Fruit fly (Drosophila melanogaster) whole organism, embryonic: ENCODE results near the gene CG33269.

Experiments
- Ada2b ChIP-seq: fragments of 200-800 bp; sonication (Bioruptor generic); IDR thresholded peaks from 2 replicates; pipeline ENCODE4 v1.3.6; 2022; ENCODE audit warnings: missing biosample characterization, missing genetic modification characterization
- Awh ChIP-seq: fragments of 200-800 bp; sonication (Bioruptor generic); IDR thresholded peaks from 2 replicates; pipeline ENCODE4, ENCODE4 v1.3.6; 2022; ENCODE audit warnings: missing biosample characterization, missing genetic modification characterization
- CG10147 ChIP-seq: fragments of 200-800 bp; sonication (Bioruptor generic); optimal IDR thresholded peaks from 2 replicates; lab custom pipeline; 2019; ENCODE audit warnings: missing biosample characterization, mild to moderate bottlenecking, missing genetic modification characterization, moderate library complexity
- CG10209 ChIP-seq: fragments of 200-800 bp; sonication (Bioruptor generic); optimal IDR thresholded peaks from 3 replicates; lab custom pipeline; 2017; ENCODE audit warnings: missing biosample characterization, mild to moderate bottlenecking, missing genetic modification characterization, missing genetic modification reagents
- CG11398 ChIP-seq: fragments of 200-800 bp; sonication (Bioruptor generic); optimal IDR thresholded peaks from 2 replicates; lab custom pipeline; 2016; ENCODE audit warnings: missing biosample characterization, missing genetic modification characterization
- CG11456 ChIP-seq: fragments of 200-800 bp; sonication (Bioruptor generic); IDR thresholded peaks from 3 replicates; pipeline ENCODE4 v1.3.6; 2022; ENCODE audit warnings: missing biosample characterization, missing genetic modification characterization
- CG12071 ChIP-seq: fragments of 200-800 bp; sonication (Bioruptor generic); optimal IDR thresholded peaks from 3 replicates; lab custom pipeline; 2018; ENCODE audit warnings: missing biosample characterization, mild to moderate bottlenecking, missing genetic modification characterization
- CG12744 ChIP-seq: fragments of 200-800 bp; sonication (Bioruptor generic); optimal IDR thresholded peaks from 2 replicates; lab custom pipeline; 2016; ENCODE audit warnings: missing biosample characterization, missing genetic modification characterization
- CG13424 ChIP-seq: fragments of 200-800 bp; sonication (Bioruptor generic); optimal IDR thresholded peaks from 2 replicates; lab custom pipeline; 2019; ENCODE audit warnings: missing biosample characterization, mild to moderate bottlenecking, missing genetic modification characterization, moderate library complexity
- CG1529 ChIP-seq: fragments of 200-800 bp; sonication (Bioruptor generic); optimal IDR thresholded peaks from 3 replicates; lab custom pipeline; 2018; ENCODE audit warnings: missing biosample characterization, missing genetic modification characterization
- CG15479 ChIP-seq: fragments of 200-800 bp; sonication (Bioruptor generic); optimal IDR thresholded peaks from 3 replicates; lab custom pipeline; 2019; ENCODE audit warnings: missing biosample characterization, mild to moderate bottlenecking, missing genetic modification characterization, moderate library complexity
- CG17328 ChIP-seq: fragments of 200-800 bp; sonication (Bioruptor generic); IDR thresholded peaks from 2 replicates; pipeline ENCODE4 v1.3.6; 2022; ENCODE audit warnings: missing biosample characterization, missing genetic modification characterization
- CG17359 ChIP-seq: fragments of 200-800 bp; sonication (Bioruptor generic); optimal IDR thresholded peaks from 3 replicates; lab custom pipeline; 2018; ENCODE audit warnings: missing biosample characterization, mild to moderate bottlenecking, missing genetic modification characterization, moderate library complexity
- CG17612 ChIP-seq: fragments of 200-800 bp; sonication (Bioruptor generic); IDR thresholded peaks from 2 replicates; pipeline ENCODE4 v1.3.6; 2022; ENCODE audit warnings: missing biosample characterization, missing genetic modification characterization
- CG34422 ChIP-seq: fragments of 200-800 bp; sonication (Bioruptor generic); IDR thresholded peaks from 3 replicates; pipeline ENCODE4 v1.3.6; 2022; ENCODE audit warnings: missing biosample characterization, missing genetic modification characterization
- CG3726 ChIP-seq: fragments of 200-800 bp; sonication (Bioruptor generic); IDR thresholded peaks from 3 replicates; pipeline ENCODE4, ENCODE4 v1.3.6; 2022; ENCODE audit warnings: missing biosample characterization, missing genetic modification characterization
- CG4707 ChIP-seq: fragments of 200-800 bp; sonication (Bioruptor generic); optimal IDR thresholded peaks from 2 replicates; lab custom pipeline; 2018; ENCODE audit warnings: missing biosample characterization, mild to moderate bottlenecking, missing genetic modification characterization, moderate library complexity
- CG5953 ChIP-seq: fragments of 200-800 bp; sonication (Bioruptor generic); IDR thresholded peaks from 2 replicates; pipeline ENCODE4 v1.3.6; 2022; ENCODE audit warnings: missing biosample characterization, missing genetic modification characterization
- CG6683 ChIP-seq: fragments of 200-800 bp; sonication (Bioruptor generic); optimal IDR thresholded peaks from 2 replicates; lab custom pipeline; 2017; ENCODE audit warnings: missing biosample characterization, mild to moderate bottlenecking, missing genetic modification characterization, missing genetic modification reagents
- CG6854 ChIP-seq: fragments of 200-800 bp; sonication (Bioruptor generic); optimal IDR thresholded peaks from 3 replicates; lab custom pipeline; 2017; ENCODE audit warnings: missing biosample characterization, mild to moderate bottlenecking, missing genetic modification characterization
- CG7928 ChIP-seq: fragments of 200-800 bp; sonication (Bioruptor generic); optimal IDR thresholded peaks from 2 replicates; lab custom pipeline; 2017; ENCODE audit warnings: missing biosample characterization, mild to moderate bottlenecking, missing genetic modification characterization
- CG8290 ChIP-seq, 3 experiments: fragments of 200-800 bp; sonication (Bioruptor generic); optimal IDR thresholded peaks; 2 replicates each; lab custom pipeline; 2016 to 2019; ENCODE audit warnings: missing biosample characterization in 3 of 3, missing genetic modification characterization in 3 of 3, mild to moderate bottlenecking in 2 of 3, moderate library complexity in 1 of 3
- CG9876 ChIP-seq: fragments of 200-800 bp; sonication (Bioruptor generic); optimal IDR thresholded peaks from 2 replicates; lab custom pipeline; 2016; ENCODE audit warnings: missing biosample characterization, missing genetic modification characterization
- CoRest ChIP-seq: fragments of 200-800 bp; sonication (Bioruptor generic); optimal IDR thresholded peaks from 3 replicates; lab custom pipeline; 2018; ENCODE audit warnings: missing biosample characterization, mild to moderate bottlenecking, missing genetic modification characterization, moderate library complexity
- Ets97D ChIP-seq: fragments of 200-800 bp; sonication (Bioruptor generic); optimal IDR thresholded peaks from 3 replicates; lab custom pipeline; 2016; ENCODE audit warnings: missing biosample characterization, missing genetic modification characterization
- Gug ChIP-seq: fragments of 200-800 bp; sonication (Bioruptor generic); IDR thresholded peaks from 4 replicates; pipeline ENCODE4 v1.3.6; 2022; ENCODE audit warnings: missing biosample characterization, missing genetic modification characterization
- Hr39 ChIP-seq: fragments of >200 bp; optimal IDR thresholded peaks from 2 replicates; lab custom pipeline; 2017
- MBD-R2 ChIP-seq: fragments of 200-800 bp; sonication (Bioruptor generic); IDR thresholded peaks from 2 replicates; pipeline ENCODE4 v1.3.6; 2022; ENCODE audit warnings: missing biosample characterization, missing genetic modification characterization
- Optix ChIP-seq: fragments of 200-800 bp; sonication (Bioruptor generic); IDR thresholded peaks from 3 replicates; pipeline ENCODE4 v1.3.6; 2022; ENCODE audit warnings: missing biosample characterization, missing genetic modification characterization
- Ravus ChIP-seq: fragments of 200-800 bp; sonication (Bioruptor generic); IDR thresholded peaks from 2 replicates; pipeline ENCODE4 v1.3.6; 2022; ENCODE audit warnings: missing biosample characterization, missing genetic modification characterization
- Taf1 ChIP-seq: fragments of 200-800 bp; sonication (Bioruptor generic); IDR thresholded peaks from 2 replicates; pipeline ENCODE4 v1.3.6; 2022; ENCODE audit warnings: missing biosample characterization, missing genetic modification characterization
- Usf ChIP-seq: fragments of 200-800 bp; sonication (Bioruptor generic); optimal IDR thresholded peaks from 2 replicates; lab custom pipeline; 2017; ENCODE audit warnings: missing genotype, missing biosample characterization, missing genetic modification characterization
- YL-1 ChIP-seq: fragments of 200-800 bp; sonication (Bioruptor generic); optimal IDR thresholded peaks from 3 replicates; lab custom pipeline; 2017; ENCODE audit warnings: missing biosample characterization, mild to moderate bottlenecking, missing genetic modification characterization
- ase ChIP-seq: fragments of 200-800 bp; sonication (Bioruptor generic); IDR thresholded peaks from 3 replicates; pipeline ENCODE4 v1.3.6; 2022; ENCODE audit warnings: missing biosample characterization, missing genetic modification characterization
- eve ChIP-seq, 2 experiments: fragments of >200 bp; optimal IDR thresholded peaks; 2 replicates each; lab custom pipeline; 2017; ENCODE audit warnings: missing biosample characterization in 2 of 2, missing genetic modification characterization in 2 of 2
- fru ChIP-seq: fragments of >200 bp; optimal IDR thresholded peaks from 2 replicates; lab custom pipeline; 2017
- gcm ChIP-seq: fragments of 200-800 bp; sonication (Bioruptor generic); optimal IDR thresholded peaks from 2 replicates; lab custom pipeline; 2019; ENCODE audit warnings: missing biosample characterization, mild to moderate bottlenecking, missing genetic modification characterization, moderate library complexity
- gsb-n ChIP-seq: fragments of 200-800 bp; sonication (Bioruptor generic); optimal IDR thresholded peaks from 3 replicates; lab custom pipeline; 2018; ENCODE audit warnings: missing biosample characterization, mild to moderate bottlenecking, missing genetic modification characterization
- insv ChIP-seq, 2 experiments: fragments of 200-800 bp; sonication (Bioruptor generic); optimal IDR thresholded peaks; 3 replicates each; lab custom pipeline; 2016 to 2018; ENCODE audit warnings: missing biosample characterization in 2 of 2, missing genetic modification characterization in 2 of 2
- inv ChIP-seq: fragments of 200-800 bp; sonication (Bioruptor generic); IDR thresholded peaks from 2 replicates; pipeline ENCODE4 v1.3.6; 2022; ENCODE audit warnings: missing biosample characterization, missing genetic modification characterization; ENCODE audit not compliant: partially characterized antibody
- mirr ChIP-seq: fragments of 200-800 bp; sonication (Bioruptor generic); optimal IDR thresholded peaks from 3 replicates; lab custom pipeline; 2018; ENCODE audit warnings: missing biosample characterization, mild to moderate bottlenecking, missing genetic modification characterization
- nerfin-1 ChIP-seq: fragments of 200-800 bp; sonication (Bioruptor generic); optimal IDR thresholded peaks from 3 replicates; lab custom pipeline; 2019; ENCODE audit warnings: missing biosample characterization, mild to moderate bottlenecking, missing genetic modification characterization, moderate library complexity
- nerfin-2 ChIP-seq: fragments of 200-800 bp; sonication (Bioruptor generic); IDR thresholded peaks from 2 replicates; pipeline ENCODE4 v1.3.6; 2022; ENCODE audit warnings: missing biosample characterization, missing genetic modification characterization; ENCODE audit not compliant: partially characterized antibody
- nom ChIP-seq: fragments of 200-800 bp; sonication (Bioruptor generic); optimal IDR thresholded peaks from 2 replicates; lab custom pipeline; 2017; ENCODE audit warnings: missing biosample characterization, missing genetic modification characterization, mild to moderate bottlenecking, moderate library complexity, missing genetic modification reagents
- sens-2 ChIP-seq: fragments of 200-800 bp; sonication (Bioruptor generic); IDR thresholded peaks from 2 replicates; pipeline ENCODE4 v1.3.6; 2022; ENCODE audit warnings: missing biosample characterization, missing genetic modification characterization
- slou ChIP-seq: fragments of 200-800 bp; sonication (Bioruptor generic); optimal IDR thresholded peaks from 3 replicates; lab custom pipeline; 2016; ENCODE audit warnings: missing biosample characterization, missing genetic modification characterization
- sna ChIP-seq: fragments of 200-800 bp; sonication (Bioruptor generic); IDR thresholded peaks from 2 replicates; pipeline ENCODE4 v1.3.6; 2022; ENCODE audit warnings: missing biosample characterization, missing genetic modification characterization; ENCODE audit not compliant: partially characterized antibody
- sr ChIP-seq: fragments of 200-800 bp; sonication (Bioruptor generic); IDR thresholded peaks from 3 replicates; pipeline ENCODE4 v1.3.6; 2022; ENCODE audit warnings: missing biosample characterization, missing genetic modification characterization
- vnd ChIP-seq: fragments of 200-800 bp; sonication (Bioruptor generic); IDR thresholded peaks from 3 replicates; pipeline ENCODE4 v1.3.6; 2022; ENCODE audit warnings: missing biosample characterization, missing genetic modification characterization; ENCODE audit not compliant: partially characterized antibody
- yki ChIP-seq: fragments of >200 bp; optimal IDR thresholded peaks from 3 replicates; lab custom pipeline; 2018
- zfh1 ChIP-seq: fragments of 200-800 bp; sonication (Bioruptor generic); IDR thresholded peaks from 3 replicates; pipeline ENCODE4 v1.3.6; 2022; ENCODE audit warnings: missing biosample characterization, missing genetic modification characterization

Gene CG33269

dm6 chr3L:11533704-11534319 is 48.2 kb downstream of the CG33269 start (continued):
- peak; percentile 43 for TF ChIP-seq CG17359 (tag; lab: Kevin White, UChicago)
- TF ChIP-seq yki, result no peak
- TF ChIP-seq gsb-n, result no peak
- TF ChIP-seq nerfin-2, result no peak
- TF ChIP-seq CG7928 (GFP tag; lab: Kevin White, UChicago), result peak; percentile 26
- peak in 1 of 2 experiments; percentile 80 for TF ChIP-seq eve (GFP tag; optimal IDR thresholded peaks at IDR 0.05; lab: Kevin White, UChicago)
- no peak for TF ChIP-seq fru (lab: Kevin White, UChicago)
- no peak for TF ChIP-seq CG6683 (GFP tag; lab: Kevin White, UChicago)
- TF ChIP-seq mirr (GFP tag; lab: Kevin White, UChicago), result no peak
- no peak; the same call in 1 of the 2 replicates for TF ChIP-seq MBD-R2 (GFP tag; lab: Robert Waterston, UW)
- no peak for TF ChIP-seq CG6854 (GFP tag; lab: Kevin White, UChicago)
- TF ChIP-seq Gug, result no peak
- TF ChIP-seq CG9876 (GFP tag; lab: Kevin White, UChicago), result no peak
- TF ChIP-seq gcm (GFP tag; lab: Kevin White, UChicago), result no peak
- TF ChIP-seq zfh1 (GFP tag; lab: Robert Waterston, UW), result no peak
- TF ChIP-seq CG10147 (GFP tag; lab: Kevin White, UChicago), result peak; percentile 23
- TF ChIP-seq sna (GFP tag; lab: Robert Waterston, UW), result no peak
- TF ChIP-seq CG10209 (GFP tag; lab: Kevin White, UChicago), result no peak
- peak; percentile 1 for TF ChIP-seq CG12071 (GFP tag; lab: Kevin White, UChicago)
- no peak for TF ChIP-seq Ravus (GFP tag; lab: Robert Waterston, UW)
- TF ChIP-seq CG12744 (GFP tag; lab: Kevin White, UChicago), result no peak
- TF ChIP-seq nerfin-1 (tag; lab: Kevin White, UChicago), result no peak
- TF ChIP-seq CG11398 (GFP tag; lab: Kevin White, UChicago), result no peak
- no peak for TF ChIP-seq CG11456 (GFP tag; lab: Robert Waterston, UW)
- no peak for TF ChIP-seq nom (GFP tag; lab: Kevin White, UChicago)
- TF ChIP-seq CG5953 (GFP tag; lab: Robert Waterston, UW), result no peak
- no peak for TF ChIP-seq inv (GFP tag; lab: Robert Waterston, UW)
- no peak for TF ChIP-seq CG17612 (GFP tag; lab: Robert Waterston, UW)
- no peak for TF ChIP-seq Usf (GFP tag; lab: Kevin White, UChicago)
- TF ChIP-seq vnd (GFP tag; lab: Robert Waterston, UW), result no peak
- TF ChIP-seq CG8290 (GFP tag; optimal IDR thresholded peaks at IDR 0.05; lab: Kevin White, UChicago), result no peak
- TF ChIP-seq CG8290 (tag; optimal IDR thresholded peaks at IDR 0.05; lab: Kevin White, UChicago), result peak in 1 of 2 experiments; percentile 52
- no peak for TF ChIP-seq Optix
- no peak for TF ChIP-seq Ada2b (GFP tag; lab: Robert Waterston, UW)
- TF ChIP-seq YL-1 (GFP tag; lab: Kevin White, UChicago), result no peak
- TF ChIP-seq CG17328 (GFP tag; lab: Robert Waterston, UW), result no peak
- TF ChIP-seq sr (GFP tag; lab: Robert Waterston, UW), result no peak
- TF ChIP-seq CoRest (tag; lab: Kevin White, UChicago), result peak; percentile 58
- TF ChIP-seq CG34422 (GFP tag; lab: Robert Waterston, UW), result 0 out of 3 replicates have a peak, but pooled peaks have one; percentile 37
- TF ChIP-seq CG3726 (GFP tag; lab: Robert Waterston, UW), result no peak
- TF ChIP-seq slou (GFP tag; lab: Kevin White, UChicago), result no peak
- no peak for TF ChIP-seq insv (GFP tag; optimal IDR thresholded peaks at IDR 0.05; lab: Kevin White, UChicago)
- TF ChIP-seq CG15479 (GFP tag; lab: Kevin White, UChicago), result no peak
- no peak for TF ChIP-seq Taf1 (GFP tag; lab: Robert Waterston, UW)
- TF ChIP-seq Hr39 (lab: Kevin White, UChicago), result no peak
- TF ChIP-seq CG13424 (tag; lab: Kevin White, UChicago), result peak; percentile 56
- no peak for TF ChIP-seq sens-2 (GFP tag; lab: Robert Waterston, UW)
- 0 out of 2 replicates have a peak, but pooled peaks have one; percentile 13 for TF ChIP-seq Awh (GFP tag; lab: Robert Waterston, UW)
- no peak for TF ChIP-seq CG1529 (GFP tag; lab: Kevin White, UChicago)
- no peak for TF ChIP-seq ase
- TF ChIP-seq Ets97D (GFP tag; lab: Kevin White, UChicago), result no peak
- no peak for TF ChIP-seq CG4707
